Worm (Caenorhabditis elegans) whole organism, L4 larva: ENCODE data around the gene C17G10.1.

Experiments used
- D1046.2 ChIP-seq: fragments of 200-800 bp; sonication (Bioruptor generic); IDR thresholded peaks from 2 replicates; pipeline ENCODE4 v1.3.6; 2022; ENCODE audit warnings: missing genetic modification characterization, missing compliant biosample characterization
- F10B5.3 ChIP-seq: sonication (generic microtip); optimal IDR thresholded peaks from 2 replicates; lab custom pipeline; 2016; ENCODE audit warnings: mild to moderate bottlenecking, missing genetic modification characterization, missing compliant biosample characterization
- F26F4.8 ChIP-seq: fragments of 200-800 bp; sonication (Bioruptor generic); conservative IDR thresholded peaks from 2 replicates; pipeline ENCODE4 v1.3.6; 2022; ENCODE audit warnings: missing genetic modification characterization, missing compliant biosample characterization
- F37D6.2 ChIP-seq: sonication (generic microtip); optimal IDR thresholded peaks from 2 replicates; lab custom pipeline; 2016; ENCODE audit warnings: mild to moderate bottlenecking, missing genetic modification characterization, missing compliant biosample characterization
- F49E8.2 ChIP-seq: sonication (generic microtip); optimal IDR thresholded peaks from 2 replicates; lab custom pipeline; 2016; ENCODE audit warnings: missing compliant biosample characterization, mild to moderate bottlenecking, missing genetic modification characterization, borderline replicate concordance
- T20F7.1 ChIP-seq: fragments of 200-800 bp; sonication (Bioruptor generic); optimal IDR thresholded peaks from 2 replicates; lab custom pipeline; 2018; ENCODE audit warnings: mild to moderate bottlenecking, missing genetic modification characterization, missing compliant biosample characterization
- aha-1 ChIP-seq: fragments of 150-350 bp; peaks from one replicate; lab custom pipeline; 2014; ENCODE audit warnings: missing biosample characterization, missing genetic modification characterization
- ama-1 ChIP-seq: fragments of 150-350 bp; optimal IDR thresholded peaks from 2 replicates; lab custom pipeline; 2014; ENCODE audit warnings: inconsistent platforms, mixed read lengths
- arid-1 ChIP-seq: fragments of 200-800 bp; sonication (Bioruptor generic); conservative IDR thresholded peaks from 2 replicates; pipeline ENCODE4 v1.3.6; 2022; ENCODE audit warnings: missing genetic modification reagents, missing genetic modification characterization, missing compliant biosample characterization
- ceh-20 ChIP-seq: fragments of 200-800 bp; sonication (Bioruptor generic); IDR thresholded peaks from 2 replicates; pipeline ENCODE4 v1.3.6; 2022; ENCODE audit warnings: missing genetic modification reagents, missing genetic modification characterization, missing compliant biosample characterization
- ceh-44 ChIP-seq: fragments of 200-800 bp; sonication (Bioruptor generic); IDR thresholded peaks from 2 replicates; pipeline ENCODE4 v1.3.6; 2022; ENCODE audit warnings: missing genetic modification reagents, missing genetic modification characterization, missing compliant biosample characterization
- ceh-62 ChIP-seq: sonication (generic microtip); optimal IDR thresholded peaks from 2 replicates; lab custom pipeline; 2017; ENCODE audit warnings: missing biosample characterization, missing genetic modification characterization
- ceh-82 ChIP-seq: sonication (generic microtip); optimal IDR thresholded peaks from 2 replicates; lab custom pipeline; 2017; ENCODE audit warnings: missing biosample characterization, missing genetic modification characterization
- cey-2 ChIP-seq: sonication (generic microtip); optimal IDR thresholded peaks from 3 replicates; lab custom pipeline; 2017; ENCODE audit warnings: missing genetic modification characterization, mild to moderate bottlenecking, missing compliant biosample characterization, antibody characterized with exemption, borderline replicate concordance; ENCODE audit not compliant: insufficient read depth
- ctbp-1 ChIP-seq: fragments of 200-800 bp; sonication (Bioruptor generic); IDR thresholded peaks from 2 replicates; pipeline ENCODE4 v1.3.6; 2022; ENCODE audit warnings: missing genetic modification reagents, missing genetic modification characterization, missing compliant biosample characterization
- daf-12 ChIP-seq: fragments of 150-350 bp; optimal IDR thresholded peaks from 2 replicates; lab custom pipeline; 2014; ENCODE audit warnings: missing biosample characterization, missing genetic modification reagents, missing genetic modification characterization
- daf-8 ChIP-seq: fragments of 200-800 bp; sonication (Bioruptor generic); IDR thresholded peaks from 2 replicates; pipeline ENCODE4 v1.3.6; 2022; ENCODE audit warnings: missing genetic modification characterization, missing compliant biosample characterization
- dmd-8 ChIP-seq: fragments of 200-800 bp; sonication (Bioruptor generic); IDR thresholded peaks from 2 replicates; pipeline ENCODE4 v1.3.6; 2022; ENCODE audit warnings: missing genetic modification characterization, missing compliant biosample characterization
- dmd-9 ChIP-seq: fragments of 200-800 bp; sonication (Bioruptor generic); IDR thresholded peaks from 2 replicates; pipeline ENCODE4 v1.3.6; 2022; ENCODE audit warnings: missing genetic modification reagents, missing genetic modification characterization, missing compliant biosample characterization
- dpl-1 ChIP-seq: fragments of 150-350 bp; optimal IDR thresholded peaks from 2 replicates; lab custom pipeline; 2014; ENCODE audit warnings: missing biosample characterization, missing genetic modification reagents, missing genetic modification characterization
- egl-43 ChIP-seq: fragments of 200-800 bp; sonication (Bioruptor generic); IDR thresholded peaks from 2 replicates; pipeline ENCODE4 v1.3.6; 2022; ENCODE audit warnings: missing genetic modification reagents, missing genetic modification characterization, missing compliant biosample characterization
- fkh-10 ChIP-seq: fragments of 150-350 bp; optimal IDR thresholded peaks from 2 replicates; lab custom pipeline; 2014; ENCODE audit warnings: missing biosample characterization, missing genetic modification reagents, missing genetic modification characterization
- hif-1 ChIP-seq, 2 experiments: sonication (generic microtip); optimal IDR thresholded peaks; 2 replicates each; lab custom pipeline; 2016 to 2017; ENCODE audit warnings: missing compliant biosample characterization in 2 of 2, missing genetic modification characterization in 2 of 2, missing genetic modification reagents in 2 of 2, missing genotype in 2 of 2, mild to moderate bottlenecking in 1 of 2
- hlh-11 ChIP-seq: fragments of 200-800 bp; sonication (Bioruptor generic); optimal IDR thresholded peaks from 2 replicates; lab custom pipeline; 2018; ENCODE audit warnings: mild to moderate bottlenecking, missing genetic modification characterization, missing compliant biosample characterization
- lim-7 ChIP-seq: fragments of 200-800 bp; sonication (Bioruptor generic); IDR thresholded peaks from 2 replicates; pipeline ENCODE4 v1.3.6; 2022; ENCODE audit warnings: missing genetic modification characterization, missing compliant biosample characterization
- lin-1 ChIP-seq: fragments of 200-800 bp; sonication (Bioruptor generic); IDR thresholded peaks from 2 replicates; pipeline ENCODE4 v1.3.6; 2022; ENCODE audit warnings: missing genetic modification reagents, missing genetic modification characterization, missing compliant biosample characterization
- lin-15B ChIP-seq: fragments of 150-350 bp; sonication (generic microtip); optimal IDR thresholded peaks from 3 replicates; lab custom pipeline; 2014; ENCODE audit warnings: missing biosample characterization, missing genetic modification characterization
- lin-39 ChIP-seq: fragments of 150-350 bp; optimal IDR thresholded peaks from 2 replicates; lab custom pipeline; 2014; ENCODE audit warnings: missing biosample characterization, missing genetic modification reagents, missing genetic modification characterization
- madf-5 ChIP-seq, 2 experiments: fragments of 200-800 bp; sonication (Bioruptor generic); IDR thresholded peaks; 2 replicates each; pipeline ENCODE4 v1.3.6; 2022; ENCODE audit warnings: missing compliant biosample characterization in 2 of 2, missing genetic modification characterization in 2 of 2
- mdl-1 ChIP-seq, 2 experiments: fragments of 150-350 bp in 1 of 2; sonication (generic microtip) in 1 of 2; optimal IDR thresholded peaks; 2 replicates each; lab custom pipeline; 2014 to 2017; ENCODE audit warnings: missing biosample characterization in 2 of 2, missing genetic modification characterization in 2 of 2
- mdt-29 ChIP-seq: fragments of 200-800 bp; sonication (Bioruptor generic); IDR thresholded peaks from 2 replicates; pipeline ENCODE4 v1.3.6; 2022; ENCODE audit warnings: missing genetic modification reagents, missing genetic modification characterization, missing compliant biosample characterization
- mep-1 ChIP-seq: fragments of 150-350 bp; sonication (generic microtip); optimal IDR thresholded peaks from 3 replicates; lab custom pipeline; 2014; ENCODE audit warnings: missing biosample characterization, missing genetic modification characterization
- mxl-2 ChIP-seq: fragments of 200-800 bp; sonication (Bioruptor generic); conservative IDR thresholded peaks from 2 replicates; pipeline ENCODE4 v1.3.6; 2022; ENCODE audit warnings: missing genetic modification reagents, missing genetic modification characterization, missing compliant biosample characterization
- nhr-10 ChIP-seq: fragments of 150-350 bp; optimal IDR thresholded peaks from 2 replicates; lab custom pipeline; 2014; ENCODE audit warnings: missing biosample characterization, missing genetic modification characterization
- nhr-102 ChIP-seq: sonication (generic microtip); optimal IDR thresholded peaks from 2 replicates; lab custom pipeline; 2016; ENCODE audit warnings: mild to moderate bottlenecking, missing genetic modification characterization, moderate library complexity, missing compliant biosample characterization
- nhr-237 ChIP-seq: sonication (generic microtip); optimal IDR thresholded peaks from 2 replicates; lab custom pipeline; 2017; ENCODE audit warnings: missing biosample characterization, missing genetic modification characterization
- nhr-25 ChIP-seq: sonication (generic microtip); optimal IDR thresholded peaks from 2 replicates; lab custom pipeline; 2017; ENCODE audit warnings: missing genetic modification characterization, mild to moderate bottlenecking, missing compliant biosample characterization, antibody characterized with exemption, moderate library complexity, borderline replicate concordance; ENCODE audit not compliant: insufficient read depth
- nhr-28 ChIP-seq: fragments of 150-350 bp; optimal IDR thresholded peaks from 2 replicates; lab custom pipeline; 2014; ENCODE audit warnings: missing biosample characterization, missing genetic modification characterization
- nhr-42 ChIP-seq: fragments of 200-800 bp; sonication (Bioruptor generic); IDR thresholded peaks from 2 replicates; pipeline ENCODE4 v1.3.6; 2022; ENCODE audit warnings: missing genetic modification characterization, missing compliant biosample characterization
- pha-4 ChIP-seq, 2 experiments: fragments of 150-350 bp in 1 of 2; fragments of 200-800 bp in 1 of 2; sonication (Bioruptor generic) in 1 of 2; IDR thresholded peaks in 1 of 2; optimal IDR thresholded peaks in 1 of 2; 2 replicates each; pipeline versions ENCODE4 v1.3.6 to Lab custom; 2014 to 2022; ENCODE audit warnings: missing genetic modification characterization in 2 of 2, missing genetic modification reagents in 2 of 2, missing biosample characterization in 1 of 2, missing compliant biosample characterization in 1 of 2
- php-3 ChIP-seq: fragments of 200-800 bp; sonication (Bioruptor generic); IDR thresholded peaks from 2 replicates; pipeline ENCODE4 v1.3.6; 2022; ENCODE audit warnings: missing genetic modification reagents, missing genetic modification characterization, missing compliant biosample characterization
- rbr-2 ChIP-seq: sonication (generic microtip); optimal IDR thresholded peaks from 2 replicates; lab custom pipeline; 2016; ENCODE audit warnings: missing genotype, missing genetic modification characterization, missing compliant biosample characterization
- saeg-2 ChIP-seq: fragments of 200-800 bp; sonication (Bioruptor generic); IDR thresholded peaks from 2 replicates; pipeline ENCODE4 v1.3.6; 2022; ENCODE audit warnings: missing genetic modification reagents, missing genetic modification characterization, missing compliant biosample characterization
- sdz-12 ChIP-seq: fragments of 200-800 bp; sonication (Bioruptor generic); optimal IDR thresholded peaks from 2 replicates; lab custom pipeline; 2018; ENCODE audit warnings: mild to moderate bottlenecking, missing genetic modification characterization, missing compliant biosample characterization
- snpc-1.2 ChIP-seq: fragments of 200-800 bp; sonication (Bioruptor generic); IDR thresholded peaks from 2 replicates; pipeline ENCODE4 v1.3.6; 2022; ENCODE audit warnings: missing genetic modification reagents, missing genetic modification characterization, missing compliant biosample characterization
- snpc-4 ChIP-seq: fragments of 150-350 bp; optimal IDR thresholded peaks from 2 replicates; lab custom pipeline; 2014; ENCODE audit warnings: missing biosample characterization, missing genetic modification characterization
- spr-1 ChIP-seq: sonication (generic microtip); optimal IDR thresholded peaks from 2 replicates; lab custom pipeline; 2016; ENCODE audit warnings: mild to moderate bottlenecking, missing genetic modification characterization, missing compliant biosample characterization
- spr-3 ChIP-seq: fragments of 200-800 bp; sonication (Bioruptor generic); optimal IDR thresholded peaks from 2 replicates; lab custom pipeline; 2018; ENCODE audit warnings: mild to moderate bottlenecking, missing genetic modification characterization, missing compliant biosample characterization
- vab-7 ChIP-seq: fragments of 200-800 bp; sonication (Bioruptor generic); IDR thresholded peaks from 2 replicates; pipeline ENCODE4 v1.3.6; 2022; ENCODE audit warnings: missing genetic modification reagents, missing genetic modification characterization, missing compliant biosample characterization
- zfp-2 ChIP-seq: sonication (generic microtip); optimal IDR thresholded peaks from 2 replicates; lab custom pipeline; 2016; ENCODE audit warnings: mild to moderate bottlenecking, missing genetic modification characterization, missing compliant biosample characterization

The C17G10.1 gene

ce11 chrII:5572082-5572746 lies 24.1 kb upstream of the C17G10.1 start (continued):
- TF ChIP-seq ceh-62 = no peak
- no peak for TF ChIP-seq mdt-29 (GFP tag; lab: Robert Waterston, UW)
- no peak for TF ChIP-seq egl-43 (GFP tag; lab: Robert Waterston, UW)
- TF ChIP-seq madf-5 (GFP tag; IDR thresholded peaks at IDR 0.05; lab: Robert Waterston, UW) = no peak
- TF ChIP-seq lim-7 (GFP tag; lab: Robert Waterston, UW) = no peak
- no peak for TF ChIP-seq daf-8 (GFP tag; lab: Robert Waterston, UW)
- TF ChIP-seq ctbp-1 (GFP tag; lab: Robert Waterston, UW) = no peak
- no peak for TF ChIP-seq fkh-10 (GFP tag; lab: Kevin White, UChicago)
- TF ChIP-seq sdz-12 (GFP tag; lab: Kevin White, UChicago) = no peak
- no peak for TF ChIP-seq dmd-8 (GFP tag; lab: Robert Waterston, UW)
- no peak for TF ChIP-seq spr-3
- TF ChIP-seq D1046.2 (GFP tag; lab: Robert Waterston, UW) = no peak
- TF ChIP-seq nhr-237 = no peak
- TF ChIP-seq aha-1 = peak; percentile 82
- TF ChIP-seq ceh-82 (tag; lab: Kevin White, UChicago) = no peak
- no peak for TF ChIP-seq nhr-42 (GFP tag; lab: Robert Waterston, UW)
- TF ChIP-seq lin-15B (tag; lab: Kevin White, UChicago) = no peak
- peak; percentile 61 for TF ChIP-seq nhr-25 (tag; lab: Kevin White, UChicago)
- TF ChIP-seq mxl-2 (GFP tag; lab: Robert Waterston, UW) = no peak
- no peak for TF ChIP-seq zfp-2 (tag; lab: Kevin White, UChicago)
- TF ChIP-seq ceh-44 (GFP tag; lab: Robert Waterston, UW) = no peak
- TF ChIP-seq arid-1 (GFP tag; lab: Robert Waterston, UW) = no peak
- TF ChIP-seq dpl-1 (GFP tag; lab: Kevin White, UChicago) = peak; percentile 22
- no peak for TF ChIP-seq dmd-9
- TF ChIP-seq mdl-1 (tag; optimal IDR thresholded peaks at IDR 0.05; lab: Kevin White, UChicago) = peak in 1 of 2 experiments; percentile 46
- TF ChIP-seq php-3 (GFP tag; lab: Robert Waterston, UW) = no peak
- TF ChIP-seq lin-1 = peak; percentile 32; the same call in 1 of the 2 replicates
- peak; percentile 87 for TF ChIP-seq nhr-10 (tag; lab: Kevin White, UChicago)
- TF ChIP-seq pha-4 (GFP tag; IDR thresholded peaks at IDR 0.05; lab: Robert Waterston, UW) = no peak
- no peak for TF ChIP-seq pha-4 (tag; optimal IDR thresholded peaks at IDR 0.05; lab: Kevin White, UChicago)
- peak; percentile 49; the same call in 1 of the 2 replicates for TF ChIP-seq ceh-20 (GFP tag; lab: Robert Waterston, UW)
- peak; percentile 13 for TF ChIP-seq T20F7.1 (GFP tag; lab: Kevin White, UChicago)
- no peak for TF ChIP-seq saeg-2
- no peak for TF ChIP-seq nhr-102
- TF ChIP-seq F37D6.2 = no peak
- no peak for TF ChIP-seq snpc-4 (tag; lab: Kevin White, UChicago)
- TF ChIP-seq cey-2 = peak; percentile 71
- TF ChIP-seq F49E8.2 = no peak
- peak; percentile 91 for TF ChIP-seq nhr-28 (tag; lab: Kevin White, UChicago)
- peak; percentile 57 for TF ChIP-seq mep-1
- TF ChIP-seq daf-12 (tag; lab: Kevin White, UChicago) = no peak
- TF ChIP-seq F26F4.8 (GFP tag; lab: Robert Waterston, UW) = no peak
- no peak for TF ChIP-seq rbr-2 (tag; lab: Kevin White, UChicago)
- no peak for TF ChIP-seq lin-39 (tag; lab: Kevin White, UChicago)
- TF ChIP-seq snpc-1.2 (GFP tag; lab: Robert Waterston, UW) = no peak
- no peak for TF ChIP-seq vab-7 (GFP tag; lab: Robert Waterston, UW)
- no peak for TF ChIP-seq hif-1 (tag; optimal IDR thresholded peaks at IDR 0.05; lab: Kevin White, UChicago)
- TF ChIP-seq ama-1 = no peak
- TF ChIP-seq spr-1 (tag; lab: Kevin White, UChicago) = no peak
- TF ChIP-seq F10B5.3 (tag; lab: Kevin White, UChicago) = no peak
- peak; percentile 64 for TF ChIP-seq hlh-11 (tag; lab: Kevin White, UChicago)
